Fruit fly (Drosophila melanogaster) Kc167 (cell line): ENCODE results near the gene hay.

ENCODE experiments used
- Myc ChIP-seq: fragments of >200 bp; optimal IDR thresholded peaks from 2 replicates; lab custom pipeline; 2017; ENCODE audit warnings: missing external identifiers
- Sin3A ChIP-seq: fragments of >200 bp; optimal IDR thresholded peaks from 2 replicates; lab custom pipeline; 2018; ENCODE audit warnings: missing external identifiers
- h ChIP-seq: fragments of >200 bp; optimal IDR thresholded peaks from 3 replicates; lab custom pipeline; 2018; ENCODE audit warnings: missing external identifiers
- insv ChIP-seq: fragments of >200 bp; optimal IDR thresholded peaks from 3 replicates; lab custom pipeline; 2018; ENCODE audit warnings: missing external identifiers
- psq ChIP-seq: fragments of >200 bp; optimal IDR thresholded peaks from 2 replicates; lab custom pipeline; 2017; ENCODE audit warnings: missing external identifiers
- ttk ChIP-seq: sonication (Bioruptor generic); optimal IDR thresholded peaks from 2 replicates; lab custom pipeline; 2017; ENCODE audit warnings: missing external identifiers

hay gene

DNA sequence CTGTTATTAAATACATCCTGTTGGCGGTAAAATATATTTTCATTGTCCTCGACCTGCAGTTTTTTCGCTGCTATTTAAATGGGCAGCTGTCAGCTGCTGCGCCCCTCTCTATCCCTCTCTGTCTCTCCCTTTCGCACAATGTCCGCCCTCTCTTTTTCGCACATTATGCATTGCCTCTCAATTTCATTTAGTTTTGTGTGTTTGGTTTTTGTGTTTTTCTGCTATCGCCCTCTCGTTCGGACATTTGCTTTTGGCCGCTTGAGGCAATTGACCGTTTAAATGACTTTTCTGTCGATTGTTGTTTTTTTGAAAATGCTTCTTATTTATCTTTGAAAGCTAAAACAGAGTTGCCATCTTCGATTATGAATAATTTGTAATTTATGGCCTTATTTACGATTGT lies 44.1 kb downstream of the hay start:
- TF ChIP-seq insv (lab: Kevin White, UChicago) (no peak), h (lab: Kevin White, UChicago) (no peak), psq (lab: Kevin White, UChicago) (no peak), Sin3A (no peak), ttk (no peak), Myc (lab: Kevin White, UChicago) (no peak)

- no peak for TF ChIP-seq Sin3A
Observed at dm6 chr3L:10675635-10676393, 44.9 kb downstream of the hay start.

dm6 chr3L:10677816-10678215 lies 46.9 kb downstream of the hay start:
- TF ChIP-seq Myc (lab: Kevin White, UChicago): no peak
- TF ChIP-seq ttk: no peak
- no peak for TF ChIP-seq psq (lab: Kevin White, UChicago)
- no peak for TF ChIP-seq h (lab: Kevin White, UChicago)
- no peak for TF ChIP-seq Sin3A
- no peak for TF ChIP-seq insv (lab: Kevin White, UChicago)

DNA sequence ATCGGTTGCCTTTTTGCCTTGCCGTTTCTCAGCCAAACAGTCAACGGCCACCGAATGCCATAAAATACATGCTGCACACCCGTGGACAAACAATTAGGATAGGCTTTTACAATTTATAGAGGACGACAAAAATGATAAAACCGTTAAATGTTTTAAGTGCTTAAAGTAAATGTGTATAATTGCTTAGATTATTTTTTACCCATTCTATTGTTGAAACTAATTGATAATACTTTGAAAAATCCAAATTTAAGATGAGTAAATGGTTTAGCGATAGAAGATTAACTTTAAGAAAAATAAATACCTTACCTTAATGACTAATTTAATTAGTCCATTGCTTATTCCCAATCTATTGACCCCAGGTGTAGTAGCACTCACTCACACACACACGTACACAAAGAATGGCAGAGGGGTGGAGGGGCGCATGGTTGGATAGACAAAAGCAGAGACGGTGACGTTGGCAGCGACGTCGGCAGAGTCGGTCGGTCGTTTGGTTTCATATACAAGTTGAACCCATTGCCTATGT lies 47.7 kb downstream of the hay start:
- TF ChIP-seq Sin3A (no peak), psq (lab: Kevin White, UChicago) (no peak), ttk (no peak), insv (lab: Kevin White, UChicago) (no peak), Myc (lab: Kevin White, UChicago) (no peak), h (lab: Kevin White, UChicago) (no peak)

dm6 chr3L:10679711-10680154 lies 48.9 kb downstream of the hay start:
- TF ChIP-seq insv (lab: Kevin White, UChicago): no peak
- no peak for TF ChIP-seq ttk
- TF ChIP-seq h (lab: Kevin White, UChicago): no peak
- TF ChIP-seq Sin3A: no peak
- TF ChIP-seq psq (lab: Kevin White, UChicago): no peak
- no peak for TF ChIP-seq Myc (lab: Kevin White, UChicago)

DNA sequence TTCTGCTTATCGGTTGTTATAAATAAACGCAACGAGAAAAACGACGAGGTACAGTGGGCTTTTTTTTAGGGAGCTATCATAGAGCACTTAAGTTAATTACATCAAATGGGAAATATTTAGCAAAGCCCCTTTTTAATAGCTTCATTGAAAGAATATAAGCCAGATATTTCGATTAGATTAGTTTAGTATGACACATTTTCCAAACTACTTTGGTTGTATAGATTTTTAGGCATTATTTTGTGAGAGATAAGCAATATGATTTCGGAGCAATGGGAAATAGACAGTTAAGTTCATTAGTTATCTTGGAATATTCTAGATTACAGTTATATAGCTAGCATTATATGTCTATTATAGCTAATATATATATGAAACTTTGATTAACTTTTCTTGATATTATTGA lies 49.3 kb downstream of the hay start:
- no peak for TF ChIP-seq insv (lab: Kevin White, UChicago)
- TF ChIP-seq Myc (lab: Kevin White, UChicago): no peak
- no peak for TF ChIP-seq h (lab: Kevin White, UChicago)
- no peak for TF ChIP-seq Sin3A
- no peak for TF ChIP-seq ttk
- TF ChIP-seq psq (lab: Kevin White, UChicago): no peak

dm6 chr3L:10680728-10681306 lies 49.9 kb downstream of the hay start:
- TF ChIP-seq Sin3A (no peak), ttk (no peak), h (lab: Kevin White, UChicago) (no peak), psq (lab: Kevin White, UChicago) (no peak), Myc (lab: Kevin White, UChicago) (no peak), insv (lab: Kevin White, UChicago) (no peak)

DNA sequence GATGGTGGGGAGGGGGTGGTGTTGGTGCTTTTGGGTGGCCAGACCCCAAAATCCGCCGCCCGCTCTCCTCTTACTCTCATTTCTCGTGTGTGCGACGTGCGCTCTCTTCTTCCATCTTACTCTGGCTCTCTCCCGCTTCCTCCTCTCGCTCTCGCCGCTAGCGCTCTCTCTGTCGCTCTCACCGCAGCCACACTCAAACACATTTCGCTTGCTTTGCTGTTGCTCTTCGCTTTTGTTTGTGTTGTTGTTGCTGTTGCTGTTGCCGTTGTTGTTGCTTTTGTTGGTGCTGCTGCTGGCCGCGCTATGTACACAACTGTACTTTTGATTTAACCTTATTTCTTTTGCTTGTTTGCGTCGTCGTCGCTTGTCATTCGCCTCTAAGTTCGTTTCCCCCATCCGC lies 50.9 kb downstream of the hay start:
- no peak for TF ChIP-seq ttk
- no peak for TF ChIP-seq psq (lab: Kevin White, UChicago)
- TF ChIP-seq Myc (lab: Kevin White, UChicago): no peak
- no peak for TF ChIP-seq Sin3A
- TF ChIP-seq insv (lab: Kevin White, UChicago): no peak
- no peak for TF ChIP-seq h (lab: Kevin White, UChicago)

dm6 chr3L:10682725-10683367 lies 52.0 kb downstream of the hay start:
- no peak for TF ChIP-seq insv (lab: Kevin White, UChicago)
- TF ChIP-seq Sin3A: no peak
- TF ChIP-seq psq (lab: Kevin White, UChicago): no peak
- TF ChIP-seq ttk: no peak
- TF ChIP-seq h (lab: Kevin White, UChicago): no peak
- no peak for TF ChIP-seq Myc (lab: Kevin White, UChicago)
